Fruit fly (Drosophila melanogaster) whole organism, wandering third instar larva: ENCODE measurements around the gene CG15221.
A peak's percentile ranks its signal among the peaks of the same experiment; 100 is the strongest.

Experiments
- Abd-B ChIP-seq: fragments of >200 bp; optimal IDR thresholded peaks from 2 replicates; lab custom pipeline; 2017; ENCODE audit warnings: missing biosample characterization, missing genetic modification characterization
- CG32264 ChIP-seq: fragments of 200-800 bp; sonication (Bioruptor generic); optimal IDR thresholded peaks from 2 replicates; lab custom pipeline; 2016; ENCODE audit warnings: missing biosample characterization, missing genetic modification characterization
- CG9705 ChIP-seq: fragments of 200-800 bp; sonication (Bioruptor generic); optimal IDR thresholded peaks from 2 replicates; lab custom pipeline; 2018; ENCODE audit warnings: missing biosample characterization, mild to moderate bottlenecking, missing genetic modification characterization
- CrebA ChIP-seq: fragments of 200-800 bp; sonication (Bioruptor generic); optimal IDR thresholded peaks from 2 replicates; lab custom pipeline; 2016; ENCODE audit warnings: missing biosample characterization, mild to moderate bottlenecking, missing genetic modification characterization, borderline replicate concordance
- Dfd ChIP-seq: fragments of >200 bp; optimal IDR thresholded peaks from 2 replicates; lab custom pipeline; 2017; ENCODE audit warnings: missing biosample characterization, missing genetic modification characterization
- GATAd ChIP-seq: sonication (Bioruptor generic); optimal IDR thresholded peaks from 2 replicates; lab custom pipeline; 2016; ENCODE audit warnings: missing biosample characterization, missing genetic modification characterization
- HLH106 ChIP-seq: fragments of 200-800 bp; optimal IDR thresholded peaks from 3 replicates; lab custom pipeline; 2019; ENCODE audit warnings: missing biosample characterization, mild to moderate bottlenecking, missing genetic modification characterization, moderate library complexity
- Hr78 ChIP-seq: fragments of >200 bp; optimal IDR thresholded peaks from 2 replicates; lab custom pipeline; 2017; ENCODE audit warnings: missing biosample characterization, missing genetic modification characterization
- Hr83 ChIP-seq: fragments of 200-300 bp; sonication (Bioruptor generic); optimal IDR thresholded peaks from 2 replicates; lab custom pipeline; 2016; ENCODE audit warnings: missing biosample characterization, mild to moderate bottlenecking, missing genetic modification characterization, moderate library complexity; ENCODE audit not compliant: poor library complexity, severe bottlenecking
- Mio ChIP-seq: sonication (Bioruptor generic); optimal IDR thresholded peaks from 2 replicates; lab custom pipeline; 2016; ENCODE audit warnings: missing biosample characterization, missing genetic modification characterization
- Myc ChIP-seq: fragments of >200 bp; optimal IDR thresholded peaks from 2 replicates; lab custom pipeline; 2017
- N ChIP-seq: fragments of >200 bp; optimal IDR thresholded peaks from 2 replicates; lab custom pipeline; 2018; ENCODE audit warnings: missing biosample characterization, missing external identifiers, missing genetic modification characterization
- OdsH ChIP-seq: fragments of 200-800 bp; sonication (Bioruptor generic); optimal IDR thresholded peaks from 2 replicates; lab custom pipeline; 2016; ENCODE audit warnings: missing biosample characterization, mild to moderate bottlenecking, missing genetic modification characterization
- Rel ChIP-seq, 2 experiments: fragments of 200-800 bp; sonication (Bioruptor generic) in 1 of 2; optimal IDR thresholded peaks; 2 replicates in 1 of 2; 3 replicates in 1 of 2; lab custom pipeline; 2016 to 2019; ENCODE audit warnings: mild to moderate bottlenecking in 2 of 2, missing biosample characterization in 2 of 2, missing genetic modification characterization in 2 of 2, moderate library complexity in 1 of 2
- Sp1 ChIP-seq: fragments of 200-800 bp; sonication (Bioruptor generic); optimal IDR thresholded peaks from 3 replicates; lab custom pipeline; 2019; ENCODE audit warnings: missing biosample characterization, mild to moderate bottlenecking, missing genetic modification characterization, moderate library complexity
- Vsx2 ChIP-seq: fragments of 200-300, 225-300 bp; sonication (Bioruptor generic); optimal IDR thresholded peaks from 2 replicates; lab custom pipeline; 2018; ENCODE audit warnings: missing biosample characterization, missing genetic modification characterization; ENCODE audit not compliant: partially characterized antibody
- br ChIP-seq: fragments of 200-800 bp; sonication (Bioruptor generic); optimal IDR thresholded peaks from 2 replicates; lab custom pipeline; 2016; ENCODE audit warnings: missing biosample characterization, missing genetic modification characterization
- dmrt93B ChIP-seq: fragments of 200-800 bp; sonication (Bioruptor generic); optimal IDR thresholded peaks from 2 replicates; lab custom pipeline; 2018; ENCODE audit warnings: missing biosample characterization, mild to moderate bottlenecking, missing genetic modification characterization
- foxo ChIP-seq, 2 experiments: fragments of 200-800 bp; sonication (Bioruptor generic); optimal IDR thresholded peaks; 2 replicates in 1 of 2; 3 replicates in 1 of 2; lab custom pipeline; 2016 to 2017; ENCODE audit warnings: missing biosample characterization in 2 of 2, missing genetic modification characterization in 2 of 2
- fru ChIP-seq: fragments of 200-800 bp; sonication (Bioruptor generic); optimal IDR thresholded peaks from 3 replicates; lab custom pipeline; 2016; ENCODE audit warnings: missing biosample characterization, mild to moderate bottlenecking, missing genetic modification characterization
- h ChIP-seq: fragments of 200-800 bp; sonication (Bioruptor generic); optimal IDR thresholded peaks from 3 replicates; lab custom pipeline; 2016; ENCODE audit warnings: missing biosample characterization, mild to moderate bottlenecking, missing genetic modification characterization
- jim ChIP-seq: fragments of 175-275, 200-325 bp; sonication (Bioruptor generic); optimal IDR thresholded peaks from 2 replicates; lab custom pipeline; 2016; ENCODE audit warnings: missing biosample characterization, mild to moderate bottlenecking, missing genetic modification characterization
- pan ChIP-seq: fragments of >200 bp; optimal IDR thresholded peaks from 2 replicates; lab custom pipeline; 2017
- psq ChIP-seq: fragments of 200-800 bp; sonication (Bioruptor generic); optimal IDR thresholded peaks from 3 replicates; lab custom pipeline; 2017; ENCODE audit warnings: missing biosample characterization, mild to moderate bottlenecking, missing genetic modification characterization, moderate library complexity
- rgr ChIP-seq: fragments of 200-800 bp; sonication (Bioruptor generic); optimal IDR thresholded peaks from 3 replicates; lab custom pipeline; 2016; ENCODE audit warnings: missing biosample characterization, mild to moderate bottlenecking, missing genetic modification characterization
- sage ChIP-seq: fragments of 200-800 bp; sonication (Bioruptor generic); optimal IDR thresholded peaks from 2 replicates; lab custom pipeline; 2016; ENCODE audit warnings: missing biosample characterization, mild to moderate bottlenecking, missing genetic modification characterization
- sv ChIP-seq: fragments of 200-800 bp; sonication (Bioruptor generic); optimal IDR thresholded peaks from 3 replicates; lab custom pipeline; 2016; ENCODE audit warnings: missing biosample characterization, missing genetic modification characterization
- tai ChIP-seq: sonication (Bioruptor generic); optimal IDR thresholded peaks from 2 replicates; lab custom pipeline; 2016; ENCODE audit warnings: missing biosample characterization, missing genetic modification characterization
- usp ChIP-seq: fragments of >200 bp; optimal IDR thresholded peaks from 2 replicates; lab custom pipeline; 2017; ENCODE audit warnings: missing biosample characterization, missing genetic modification characterization

CG15221 gene

dm6 chrX:11686675-11687074 is 37.4 kb upstream of the CG15221 start:
- TF ChIP-seq N (GFP tag; lab: Kevin White, UChicago) (no peak), GATAd (no peak), Hr78 (no peak), usp (GFP tag; lab: Kevin White, UChicago) (no peak), Sp1 (GFP tag; lab: Kevin White, UChicago) (no peak), Vsx2 (no peak), CrebA (no peak), sv (GFP tag; lab: Kevin White, UChicago) (no peak), psq (GFP tag; lab: Kevin White, UChicago) (no peak), Abd-B (GFP tag; lab: Kevin White, UChicago) (no peak), dmrt93B (GFP tag; lab: Kevin White, UChicago) (no peak), Mio (GFP tag; lab: Kevin White, UChicago) (no peak), CG32264 (GFP tag; lab: Kevin White, UChicago) (no peak), fru (GFP tag; lab: Kevin White, UChicago) (no peak)

dm6 chrX:11687666-11688492 is 36.2 kb upstream of the CG15221 start:
- no peak for TF ChIP-seq Rel (GFP tag; optimal IDR thresholded peaks at IDR 0.05; lab: Kevin White, UChicago)
- peak; percentile 34 for TF ChIP-seq Rel (tag; optimal IDR thresholded peaks at IDR 0.05; lab: Kevin White, UChicago)
- no peak for TF ChIP-seq foxo (GFP tag; optimal IDR thresholded peaks at IDR 0.05; lab: Kevin White, UChicago)
- no peak for TF ChIP-seq br (GFP tag; lab: Kevin White, UChicago)
- no peak for TF ChIP-seq sage

dm6 chrX:11689669-11690068 is 34.4 kb upstream of the CG15221 start:
- TF ChIP-seq fru (GFP tag; lab: Kevin White, UChicago), result no peak
- TF ChIP-seq HLH106 (tag; lab: Kevin White, UChicago), result no peak
- TF ChIP-seq jim (GFP tag; lab: Kevin White, UChicago), result no peak
- TF ChIP-seq Vsx2, result no peak
- no peak for TF ChIP-seq Myc (lab: Kevin White, UChicago)
- TF ChIP-seq sage, result no peak
- TF ChIP-seq OdsH, result no peak
- no peak for TF ChIP-seq Dfd (GFP tag; lab: Kevin White, UChicago)
- TF ChIP-seq foxo (GFP tag; optimal IDR thresholded peaks at IDR 0.05; lab: Kevin White, UChicago), result no peak
- no peak for TF ChIP-seq Sp1 (GFP tag; lab: Kevin White, UChicago)
- TF ChIP-seq GATAd, result no peak
- no peak for TF ChIP-seq h
- TF ChIP-seq pan (lab: Kevin White, UChicago), result no peak
- TF ChIP-seq sv (GFP tag; lab: Kevin White, UChicago), result no peak
- no peak for TF ChIP-seq CG9705 (GFP tag; lab: Kevin White, UChicago)

dm6 chrX:11694959-11695882 is 28.8 kb upstream of the CG15221 start, which contains the start of gene PhKgamma:
TSS of gene PhKgamma (plus strand) at chrX:11695137.
- TF ChIP-seq fru (GFP tag; lab: Kevin White, UChicago) (peak; percentile 23), Sp1 (GFP tag; lab: Kevin White, UChicago) (peak; percentile 21), N (GFP tag; lab: Kevin White, UChicago) (peak; percentile 19), tai (GFP tag; lab: Kevin White, UChicago) (no peak), jim (GFP tag; lab: Kevin White, UChicago) (no peak), Hr83 (peak; percentile 52), Myc (lab: Kevin White, UChicago) (peak; percentile 16), HLH106 (tag; lab: Kevin White, UChicago) (peak; percentile 20), OdsH (peak; percentile 25), Dfd (GFP tag; lab: Kevin White, UChicago) (no peak), foxo (GFP tag; optimal IDR thresholded peaks at IDR 0.05; lab: Kevin White, UChicago) (peak in 1 of 2 experiments; percentile 44), rgr (peak; percentile 46), psq (GFP tag; lab: Kevin White, UChicago) (peak; percentile 61), Rel (GFP tag; optimal IDR thresholded peaks at IDR 0.05; lab: Kevin White, UChicago) (no peak), Rel (tag; optimal IDR thresholded peaks at IDR 0.05; lab: Kevin White, UChicago) (peak; percentile 44), CG32264 (GFP tag; lab: Kevin White, UChicago) (no peak), h (peak; percentile 35)
